Fruit fly (Drosophila melanogaster): Measurements from ENCODE around the gene CG7886.
A peak's percentile ranks its signal among the peaks of the same experiment; 100 is the strongest.

The CG7886 gene

DNA sequence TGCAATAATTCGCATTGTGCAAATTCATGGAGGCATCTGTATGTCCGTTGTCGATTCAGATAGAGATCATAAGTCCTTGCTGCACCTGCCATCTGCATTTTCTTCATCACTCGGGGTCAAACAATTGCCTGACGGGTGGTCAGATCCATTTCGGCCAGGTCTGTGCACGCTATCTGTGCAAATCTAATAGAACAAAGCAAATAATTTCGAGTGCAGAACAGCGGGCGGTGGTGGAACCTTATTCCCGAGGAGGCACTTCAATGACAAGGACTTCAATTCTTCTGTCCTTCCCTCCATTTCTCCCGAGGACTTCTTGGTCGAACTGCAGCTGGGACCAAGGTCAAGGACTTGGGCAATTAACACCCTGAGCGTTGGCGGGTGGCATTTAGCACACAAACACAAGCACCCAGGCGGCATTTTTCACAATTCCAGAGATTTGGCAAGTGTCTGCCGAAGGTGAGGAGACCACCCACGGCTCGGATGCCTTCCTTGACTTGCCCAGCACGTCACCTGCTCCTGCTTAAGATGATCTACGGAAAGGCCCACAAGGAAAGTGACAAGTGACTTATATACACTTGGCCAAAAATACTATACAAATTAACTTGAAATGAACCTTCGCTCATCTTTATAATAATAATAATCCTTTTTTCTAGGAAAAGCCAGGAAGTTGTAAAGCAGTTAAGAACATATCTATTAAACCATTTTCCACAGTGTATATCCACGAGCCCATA lies 37.2 kb upstream of the CG7886 start:
- TF ChIP-seq CG13204 (GFP tag; optimal IDR thresholded peaks at IDR 0.05) (no peak), CG8159 (tag; optimal IDR thresholded peaks at IDR 0.05) (no peak), fd96Ca (GFP tag; IDR thresholded peaks at IDR 0.05) (0 out of 3 replicates have a peak, but pooled peaks have one; percentile 20)

- TF ChIP-seq CG32121 (GFP tag; IDR thresholded peaks at IDR 0.05) (no peak), CG8301 (tag; optimal IDR thresholded peaks at IDR 0.05) (no peak), EcR (GFP tag; optimal IDR thresholded peaks at IDR 0.05) (peak; percentile 57), CG8159 (tag; optimal IDR thresholded peaks at IDR 0.05) (peak; percentile 15), CG14655 (GFP tag; optimal IDR thresholded peaks at IDR 0.05) (no peak), rn (GFP tag; IDR thresholded peaks at IDR 0.05) (no peak), fd96Ca (GFP tag; IDR thresholded peaks at IDR 0.05) (0 out of 3 replicates have a peak, but pooled peaks have one; percentile 30), CG34367 (tag; optimal IDR thresholded peaks at IDR 0.05) (no peak)
Measured at dm6 chr3R:14677814-14678213, 35.5 kb upstream of the CG7886 start.

DNA sequence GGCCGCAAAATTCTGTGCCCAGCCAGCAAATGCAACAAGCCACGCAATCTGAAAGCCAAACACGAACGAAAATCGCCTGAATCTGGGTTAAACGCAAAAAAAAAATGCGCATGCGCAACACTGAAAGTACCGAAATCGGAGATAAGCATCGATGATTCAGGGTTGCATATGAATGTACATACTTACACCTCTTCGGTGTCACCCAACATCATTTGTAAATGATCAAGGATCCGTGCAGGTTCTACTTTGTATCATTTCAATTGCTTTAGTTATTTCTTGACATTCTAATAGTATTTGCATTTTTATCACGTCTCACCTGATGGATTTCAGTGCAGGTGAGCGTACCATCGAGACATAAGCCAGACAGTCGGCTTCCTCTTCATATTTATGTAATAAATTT lies 34.7 kb upstream of the CG7886 start:
- TF ChIP-seq CG4496 (GFP tag; IDR thresholded peaks at IDR 0.05) (no peak), CG14655 (GFP tag; optimal IDR thresholded peaks at IDR 0.05) (peak; percentile 8), Pif1B (GFP tag; optimal IDR thresholded peaks at IDR 0.05) (no peak), EcR (GFP tag; optimal IDR thresholded peaks at IDR 0.05) (no peak), CG13204 (GFP tag; optimal IDR thresholded peaks at IDR 0.05) (no peak), Snoo (tag; optimal IDR thresholded peaks at IDR 0.05) (no peak)

- peak; percentile 57; the same call in 1 of the 2 replicates for TF ChIP-seq CG12605 (GFP tag; IDR thresholded peaks at IDR 0.05)
- TF ChIP-seq CG8159 (tag; optimal IDR thresholded peaks at IDR 0.05), result peak; percentile 70
- peak; percentile 34; the same call in 1 of the 2 replicates for TF ChIP-seq rn (GFP tag; IDR thresholded peaks at IDR 0.05)
- TF ChIP-seq CG17806 (tag; optimal IDR thresholded peaks at IDR 0.05), result peak; percentile 71
- TF ChIP-seq CG32121 (GFP tag; IDR thresholded peaks at IDR 0.05), result peak; percentile 83
- peak; percentile 58 for TF ChIP-seq CG14655 (GFP tag; optimal IDR thresholded peaks at IDR 0.05)
- peak; percentile 64 for TF ChIP-seq CG9948 (tag; optimal IDR thresholded peaks at IDR 0.05)
- peak; percentile 72 for TF ChIP-seq CG4496 (GFP tag; IDR thresholded peaks at IDR 0.05)
- peak; percentile 65 for TF ChIP-seq CG15710 (tag; optimal IDR thresholded peaks at IDR 0.05)
- TF ChIP-seq EcR (GFP tag; optimal IDR thresholded peaks at IDR 0.05), result no peak
- TF ChIP-seq Ets98B (GFP tag; IDR thresholded peaks at IDR 0.05), result peak; percentile 48
- TF ChIP-seq CG34367 (tag; optimal IDR thresholded peaks at IDR 0.05), result peak; percentile 32
- peak; percentile 65 for TF ChIP-seq Snoo (tag; optimal IDR thresholded peaks at IDR 0.05)
- TF ChIP-seq Pif1B (GFP tag; optimal IDR thresholded peaks at IDR 0.05), result peak; percentile 35
- TF ChIP-seq fd96Ca (GFP tag; IDR thresholded peaks at IDR 0.05), result 0 out of 3 replicates have a peak, but pooled peaks have one; percentile 34
- no peak for TF ChIP-seq D1 (tag; optimal IDR thresholded peaks at IDR 0.05)
- no peak for TF ChIP-seq CG10348 (GFP tag; IDR thresholded peaks at IDR 0.05)
- no peak for TF ChIP-seq CG13204 (GFP tag; optimal IDR thresholded peaks at IDR 0.05)
- TF ChIP-seq gl (tag; optimal IDR thresholded peaks at IDR 0.05), result peak; percentile 4
- peak; percentile 42 for TF ChIP-seq CG8301 (tag; optimal IDR thresholded peaks at IDR 0.05)
- peak; percentile 45 for TF ChIP-seq Pif1A (GFP tag; optimal IDR thresholded peaks at IDR 0.05)
Measured at dm6 chr3R:14674762-14675161, 32.4 kb upstream of the CG7886 start.

DNA sequence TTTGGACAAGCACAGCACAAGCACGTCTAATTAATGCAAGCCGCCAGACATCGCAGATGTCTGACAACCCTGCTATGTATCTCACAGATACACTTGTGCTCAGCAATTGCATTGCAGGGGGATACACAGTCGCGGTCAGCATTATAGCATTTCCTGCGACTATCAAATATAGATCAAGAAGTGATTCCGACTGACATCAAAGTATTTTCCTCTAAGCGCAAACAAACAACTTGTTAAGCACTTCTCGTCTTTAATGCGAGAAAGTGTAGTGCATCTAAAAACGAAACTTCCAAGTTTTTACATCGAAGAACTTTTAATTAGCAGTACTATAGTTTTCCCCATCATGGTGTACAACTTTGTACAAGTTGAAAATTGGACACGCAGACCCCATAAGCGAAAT lies 30.6 kb upstream of the CG7886 start:
- TF ChIP-seq D1 (tag; optimal IDR thresholded peaks at IDR 0.05) (no peak), gl (tag; optimal IDR thresholded peaks at IDR 0.05) (no peak), CG15710 (tag; optimal IDR thresholded peaks at IDR 0.05) (peak; percentile 66), CG8159 (tag; optimal IDR thresholded peaks at IDR 0.05) (peak; percentile 70), fd96Ca (GFP tag; IDR thresholded peaks at IDR 0.05) (peak; percentile 72), Pif1B (GFP tag; optimal IDR thresholded peaks at IDR 0.05) (peak; percentile 60), CG10348 (GFP tag; IDR thresholded peaks at IDR 0.05) (no peak), CG13204 (GFP tag; optimal IDR thresholded peaks at IDR 0.05) (no peak), CG9948 (tag; optimal IDR thresholded peaks at IDR 0.05) (peak; percentile 65), CG4496 (GFP tag; IDR thresholded peaks at IDR 0.05) (peak; percentile 60; the same call in 1 of the 3 replicates), CG32121 (GFP tag; IDR thresholded peaks at IDR 0.05) (no peak), CG17806 (tag; optimal IDR thresholded peaks at IDR 0.05) (peak; percentile 68), EcR (GFP tag; optimal IDR thresholded peaks at IDR 0.05) (no peak), CG34367 (tag; optimal IDR thresholded peaks at IDR 0.05) (peak; percentile 53), Snoo (tag; optimal IDR thresholded peaks at IDR 0.05) (peak; percentile 40)

- TF ChIP-seq gl (tag; optimal IDR thresholded peaks at IDR 0.05) (no peak), rn (GFP tag; IDR thresholded peaks at IDR 0.05) (no peak)
Measured at dm6 chr3R:14670840-14671239, 28.5 kb upstream of the CG7886 start.

dm6 chr3R:14662989-14663500 lies 20.7 kb upstream of the CG7886 start, which contains the start of the genes Rad17 and BigH1:
Rad17 (minus strand) TSS chr3R:14663197.
BigH1 (plus strand) TSS chr3R:14663450.
- no peak for TF ChIP-seq gl (tag; optimal IDR thresholded peaks at IDR 0.05)
- TF ChIP-seq CG4496 (GFP tag; IDR thresholded peaks at IDR 0.05), result no peak
- no peak for TF ChIP-seq CG12605 (GFP tag; IDR thresholded peaks at IDR 0.05)
- TF ChIP-seq D1 (tag; optimal IDR thresholded peaks at IDR 0.05), result no peak
- no peak for TF ChIP-seq Snoo (tag; optimal IDR thresholded peaks at IDR 0.05)
- TF ChIP-seq Pif1A (GFP tag; optimal IDR thresholded peaks at IDR 0.05), result no peak
- no peak for TF ChIP-seq CG9948 (tag; optimal IDR thresholded peaks at IDR 0.05)
- no peak for TF ChIP-seq CG34367 (tag; optimal IDR thresholded peaks at IDR 0.05)
- no peak for TF ChIP-seq CG14655 (GFP tag; optimal IDR thresholded peaks at IDR 0.05)
- no peak for TF ChIP-seq CG8159 (tag; optimal IDR thresholded peaks at IDR 0.05)
- TF ChIP-seq CG8301 (tag; optimal IDR thresholded peaks at IDR 0.05), result no peak
- no peak for TF ChIP-seq CG15710 (tag; optimal IDR thresholded peaks at IDR 0.05)
- no peak for TF ChIP-seq rn (GFP tag; IDR thresholded peaks at IDR 0.05)
- TF ChIP-seq EcR (GFP tag; optimal IDR thresholded peaks at IDR 0.05), result no peak
- no peak for TF ChIP-seq CG17806 (tag; optimal IDR thresholded peaks at IDR 0.05)
- TF ChIP-seq Pif1B (GFP tag; optimal IDR thresholded peaks at IDR 0.05), result no peak
- TF ChIP-seq CG32121 (GFP tag; IDR thresholded peaks at IDR 0.05), result no peak

Data from whole organism, pupa.